Worm (Caenorhabditis elegans) whole organism, late embryonic: ENCODE data around the gene F54H12.7.

Experiments used
- C08G9.2 ChIP-seq: sonication (generic microtip); optimal IDR thresholded peaks from 2 replicates; lab custom pipeline; 2016; ENCODE audit warnings: mild to moderate bottlenecking, missing genetic modification characterization, moderate library complexity, missing compliant biosample characterization
- C38D4.7 ChIP-seq: fragments of 200-800 bp; sonication (Bioruptor generic); optimal IDR thresholded peaks from 2 replicates; lab custom pipeline; 2018; ENCODE audit warnings: mild to moderate bottlenecking, missing genetic modification characterization, moderate library complexity, missing compliant biosample characterization
- F13H6.1 ChIP-seq: sonication (generic microtip); optimal IDR thresholded peaks from 2 replicates; lab custom pipeline; 2016; ENCODE audit warnings: missing genetic modification characterization, missing compliant biosample characterization
- K02D7.2 ChIP-seq: sonication (generic microtip); optimal IDR thresholded peaks from 2 replicates; lab custom pipeline; 2017; ENCODE audit warnings: mild to moderate bottlenecking, missing genetic modification characterization, missing compliant biosample characterization
- ceh-14 ChIP-seq: sonication (generic microtip); optimal IDR thresholded peaks from 2 replicates; lab custom pipeline; 2016; ENCODE audit warnings: missing genotype, missing genetic modification characterization, missing compliant biosample characterization
- ceh-2 ChIP-seq: sonication (generic microtip); optimal IDR thresholded peaks from 2 replicates; lab custom pipeline; 2016; ENCODE audit warnings: missing genotype, missing genetic modification characterization, missing compliant biosample characterization
- ceh-22 ChIP-seq: sonication (generic microtip); optimal IDR thresholded peaks from 2 replicates; lab custom pipeline; 2017; ENCODE audit warnings: missing biosample characterization, missing genetic modification characterization
- ceh-24 ChIP-seq: sonication (generic microtip); optimal IDR thresholded peaks from 2 replicates; lab custom pipeline; 2016; ENCODE audit warnings: mild to moderate bottlenecking, missing genetic modification characterization, missing compliant biosample characterization
- ceh-30 ChIP-seq: fragments of 150-350 bp; optimal IDR thresholded peaks from 2 replicates; lab custom pipeline; 2014; ENCODE audit warnings: missing biosample characterization, missing genetic modification characterization
- ceh-48 ChIP-seq: sonication (generic microtip); optimal IDR thresholded peaks from 2 replicates; lab custom pipeline; 2016; ENCODE audit warnings: missing genetic modification characterization, inconsistent platforms, missing compliant biosample characterization
- ceh-9 ChIP-seq: sonication (generic microtip); optimal IDR thresholded peaks from 2 replicates; lab custom pipeline; 2016; ENCODE audit warnings: mild to moderate bottlenecking, missing genetic modification characterization, inconsistent platforms, missing compliant biosample characterization
- che-1 ChIP-seq: sonication (generic microtip); optimal IDR thresholded peaks from 2 replicates; lab custom pipeline; 2016; ENCODE audit warnings: mild to moderate bottlenecking, missing genetic modification characterization, missing compliant biosample characterization
- dmd-4 ChIP-seq: sonication (generic microtip); optimal IDR thresholded peaks from 2 replicates; lab custom pipeline; 2016; ENCODE audit warnings: borderline replicate concordance, missing genetic modification characterization, missing compliant biosample characterization
- dve-1 ChIP-seq: sonication (generic microtip); optimal IDR thresholded peaks from 2 replicates; lab custom pipeline; 2017; ENCODE audit warnings: antibody characterized with exemption, mild to moderate bottlenecking, missing genetic modification characterization, missing compliant biosample characterization
- eyg-1 ChIP-seq: sonication (generic microtip); optimal IDR thresholded peaks from 2 replicates; lab custom pipeline; 2016; ENCODE audit warnings: missing genotype, missing genetic modification characterization, missing compliant biosample characterization
- fkh-10 ChIP-seq: fragments of 150-350 bp; optimal IDR thresholded peaks from 2 replicates; lab custom pipeline; 2014; ENCODE audit warnings: missing biosample characterization, missing genetic modification reagents, missing genetic modification characterization
- fkh-6 ChIP-seq: sonication (generic microtip); optimal IDR thresholded peaks from 2 replicates; lab custom pipeline; 2016; ENCODE audit warnings: missing genetic modification characterization, missing compliant biosample characterization
- gmeb-2 ChIP-seq: sonication (generic microtip); optimal IDR thresholded peaks from 2 replicates; lab custom pipeline; 2016; ENCODE audit warnings: missing genetic modification characterization, inconsistent platforms, missing compliant biosample characterization
- hlh-13 ChIP-seq: fragments of 200-800 bp; sonication (Bioruptor generic); optimal IDR thresholded peaks from 2 replicates; lab custom pipeline; 2018; ENCODE audit warnings: mild to moderate bottlenecking, missing genetic modification characterization, missing compliant biosample characterization
- hlh-15 ChIP-seq: sonication (generic microtip); optimal IDR thresholded peaks from 2 replicates; lab custom pipeline; 2016; ENCODE audit warnings: missing genetic modification characterization, missing compliant biosample characterization
- hlh-6 ChIP-seq: sonication (generic microtip); optimal IDR thresholded peaks from 2 replicates; lab custom pipeline; 2016; ENCODE audit warnings: missing genotype, missing genetic modification characterization, missing compliant biosample characterization
- lim-6 ChIP-seq: sonication (generic microtip); optimal IDR thresholded peaks from 2 replicates; lab custom pipeline; 2016; ENCODE audit warnings: missing genetic modification characterization, missing compliant biosample characterization
- lin-11 ChIP-seq: fragments of 200-800 bp; sonication (Bioruptor generic); optimal IDR thresholded peaks from 2 replicates; lab custom pipeline; 2018; ENCODE audit warnings: mild to moderate bottlenecking, missing genetic modification characterization, missing compliant biosample characterization
- nfya-1 ChIP-seq: sonication (generic microtip); optimal IDR thresholded peaks from 2 replicates; lab custom pipeline; 2017; ENCODE audit warnings: missing genetic modification characterization, mild to moderate bottlenecking, missing compliant biosample characterization, antibody characterized with exemption, moderate library complexity
- nhr-232 ChIP-seq: sonication (generic microtip); optimal IDR thresholded peaks from 2 replicates; lab custom pipeline; 2016; ENCODE audit warnings: missing genetic modification characterization, missing compliant biosample characterization
- npax-4 ChIP-seq: sonication (generic microtip); optimal IDR thresholded peaks from 2 replicates; lab custom pipeline; 2016; ENCODE audit warnings: missing genetic modification characterization, missing compliant biosample characterization
- odd-2 ChIP-seq: sonication (generic microtip); optimal IDR thresholded peaks from 2 replicates; lab custom pipeline; 2017; ENCODE audit warnings: antibody characterized with exemption, mild to moderate bottlenecking, missing genetic modification characterization, missing compliant biosample characterization
- pat-9 ChIP-seq: fragments of 200-800 bp; sonication (Bioruptor generic); optimal IDR thresholded peaks from 2 replicates; lab custom pipeline; 2018; ENCODE audit warnings: mild to moderate bottlenecking, missing genetic modification characterization, moderate library complexity, missing compliant biosample characterization
- pax-1 ChIP-seq: fragments of 150-350 bp; optimal IDR thresholded peaks from 2 replicates; lab custom pipeline; 2014; ENCODE audit warnings: missing biosample characterization, missing genetic modification characterization
- pqm-1 ChIP-seq: sonication (generic microtip); optimal IDR thresholded peaks from 2 replicates; lab custom pipeline; 2016; ENCODE audit warnings: missing genetic modification characterization, missing compliant biosample characterization
- tbx-2 ChIP-seq: sonication (generic microtip); optimal IDR thresholded peaks from 2 replicates; lab custom pipeline; 2016; ENCODE audit warnings: missing genetic modification characterization, missing compliant biosample characterization
- tbx-7 ChIP-seq: sonication (generic microtip); optimal IDR thresholded peaks from 2 replicates; lab custom pipeline; 2016; ENCODE audit warnings: missing genotype, missing genetic modification characterization, missing compliant biosample characterization
- unc-42 ChIP-seq: sonication (generic microtip); optimal IDR thresholded peaks from 2 replicates; lab custom pipeline; 2016; ENCODE audit warnings: missing genotype, missing genetic modification characterization, missing compliant biosample characterization
- unc-86 ChIP-seq: sonication (generic microtip); optimal IDR thresholded peaks from 2 replicates; lab custom pipeline; 2016; ENCODE audit warnings: missing genetic modification characterization, missing compliant biosample characterization

The F54H12.7 gene

DNA sequence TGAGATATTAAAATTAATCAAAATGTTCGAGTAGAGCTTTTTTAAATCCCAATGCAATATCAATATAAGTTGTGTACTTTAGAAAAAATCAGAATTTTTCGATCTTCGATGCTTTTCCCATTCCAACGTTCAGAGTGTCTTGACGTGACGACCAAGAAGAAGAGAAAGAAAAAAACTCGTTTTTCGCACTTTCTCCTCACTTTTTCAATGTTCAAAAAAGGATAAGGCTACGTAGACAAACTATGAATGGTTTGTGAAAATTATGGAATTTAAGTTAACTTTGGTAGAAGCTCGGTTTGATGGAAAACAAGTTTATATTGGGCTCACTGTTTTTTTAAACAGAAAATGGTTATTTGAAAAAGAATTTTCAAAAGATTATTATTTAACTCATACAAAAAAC, 21.5 kb upstream of the F54H12.7 start:
- TF ChIP-seq fkh-10 (GFP tag; lab: Kevin White, UChicago) (no peak), C08G9.2 (no peak), pqm-1 (tag; lab: Kevin White, UChicago) (no peak)

DNA sequence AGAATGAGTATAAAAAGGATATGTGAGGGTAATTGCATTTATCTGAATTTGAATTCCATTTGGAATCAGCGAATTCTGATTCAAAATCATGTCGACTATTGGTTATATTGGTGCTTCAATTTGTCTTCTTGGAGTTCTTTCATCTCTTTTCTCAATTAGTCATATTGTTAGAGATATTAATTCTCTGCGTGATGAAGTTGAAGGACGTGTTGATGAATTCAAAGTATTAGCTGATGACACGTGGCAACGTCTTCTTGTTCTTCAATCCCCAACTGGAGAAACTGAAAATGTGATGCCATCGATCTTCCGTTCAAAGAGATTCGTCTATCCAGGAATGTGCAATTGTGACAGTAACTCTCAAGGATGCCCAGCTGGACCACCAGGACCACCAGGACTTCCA, 20.3 kb upstream of the F54H12.7 start, which contains the start of gene col-90:
Gene col-90, plus strand, starts transcription at position 37 of the 400 bp plus-strand sequence.
- TF ChIP-seq ceh-48 (tag; lab: Kevin White, UChicago) = no peak
- no peak for TF ChIP-seq K02D7.2
- TF ChIP-seq hlh-6 = no peak
- no peak for TF ChIP-seq lim-6 (tag; lab: Kevin White, UChicago)
- no peak for TF ChIP-seq tbx-2
- TF ChIP-seq nfya-1 (tag; lab: Kevin White, UChicago) = no peak
- no peak for TF ChIP-seq ceh-24 (tag; lab: Kevin White, UChicago)
- no peak for TF ChIP-seq hlh-15 (tag; lab: Kevin White, UChicago)
- TF ChIP-seq ceh-30 (tag; lab: Kevin White, UChicago) = no peak
- no peak for TF ChIP-seq pax-1 (tag; lab: Kevin White, UChicago)
- TF ChIP-seq odd-2 = no peak
- no peak for TF ChIP-seq unc-86 (tag; lab: Kevin White, UChicago)
- TF ChIP-seq nhr-232 (tag; lab: Kevin White, UChicago) = no peak

DNA sequence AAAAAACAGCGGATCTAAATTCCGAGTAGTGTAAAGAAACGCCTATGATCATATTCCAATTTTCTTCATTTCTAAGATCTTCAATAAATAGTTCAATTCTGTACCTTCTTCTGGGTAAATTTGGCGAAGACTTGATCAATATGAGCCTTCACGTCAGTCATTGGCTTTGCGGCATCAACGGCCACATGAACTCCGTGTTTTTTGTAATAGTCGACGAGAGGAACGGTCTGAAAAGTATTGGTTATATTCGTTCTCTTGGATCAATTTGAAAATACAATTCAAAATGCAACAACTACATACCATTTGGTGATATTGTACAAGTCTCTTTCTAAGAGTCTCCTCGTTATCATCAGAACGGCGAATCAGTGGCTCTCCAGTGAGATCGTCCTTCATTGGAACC, 18.7 kb upstream of the F54H12.7 start:
- TF ChIP-seq lim-6 (tag; lab: Kevin White, UChicago) = no peak

DNA sequence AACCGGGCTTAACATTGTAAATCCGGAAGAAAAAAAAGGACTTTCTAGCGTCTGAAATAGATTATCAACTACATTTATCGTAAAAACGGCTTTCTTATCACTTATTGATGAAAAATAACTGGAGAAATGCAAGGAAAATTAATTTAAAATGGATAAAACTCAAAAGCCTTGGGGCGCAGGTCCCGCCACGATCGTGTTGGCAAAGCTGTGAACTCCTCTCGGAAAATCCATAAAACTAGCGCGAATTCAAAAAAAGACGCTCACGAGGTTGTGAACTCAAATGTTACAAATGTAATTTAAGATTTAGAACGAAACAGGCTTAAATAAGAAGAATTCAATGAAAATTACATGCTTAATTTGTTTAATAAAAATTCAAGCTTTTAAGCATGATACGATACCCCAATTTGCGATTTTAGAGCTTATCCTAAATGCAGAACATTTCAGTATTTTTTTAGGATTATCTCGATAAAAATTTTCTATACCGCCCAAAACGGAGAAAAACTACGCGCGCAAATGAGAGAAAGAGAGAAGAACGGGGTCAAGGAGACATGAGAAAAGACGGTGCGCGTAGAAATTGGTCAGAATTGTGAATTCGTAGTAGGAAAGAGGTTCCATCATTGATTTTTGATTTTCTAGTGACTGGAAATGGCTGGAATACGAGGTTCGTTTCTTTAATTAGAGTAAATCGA, 16.9 kb upstream of the F54H12.7 start, which contains the start of gene C29E4.15:
Gene C29E4.15, plus strand, starts transcription at position 547 of the 689 bp plus-strand sequence.
- no peak for TF ChIP-seq hlh-13 (GFP tag; lab: Kevin White, UChicago)
- TF ChIP-seq fkh-10 (GFP tag; lab: Kevin White, UChicago) = no peak
- TF ChIP-seq npax-4 (tag; lab: Kevin White, UChicago) = no peak
- TF ChIP-seq ceh-9 (tag; lab: Kevin White, UChicago) = no peak
- no peak for TF ChIP-seq tbx-7 (tag; lab: Kevin White, UChicago)
- TF ChIP-seq unc-42 (tag; lab: Kevin White, UChicago) = peak; percentile 19

DNA sequence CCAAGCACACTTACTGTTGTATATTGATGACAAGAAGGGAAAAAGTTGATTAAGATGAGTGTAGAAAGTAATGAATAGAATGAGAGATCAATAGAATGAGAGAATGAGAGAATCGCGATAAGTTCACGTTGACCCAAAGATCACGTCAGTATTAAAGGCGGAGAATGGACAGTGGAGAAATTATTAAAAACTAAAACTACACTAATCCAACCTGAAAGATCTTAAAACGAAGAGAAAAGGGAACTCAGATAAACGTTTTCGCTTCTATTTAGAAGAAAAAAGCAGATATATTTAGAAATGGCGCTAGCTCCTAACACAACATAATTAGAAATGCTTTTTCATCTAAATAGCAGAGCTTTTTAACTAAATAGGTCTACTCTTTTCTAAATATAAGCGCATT, 15.9 kb upstream of the F54H12.7 start, which contains the start of gene let-754:
Gene let-754, minus strand, starts transcription at position 101 of the 400 bp plus-strand sequence.
- TF ChIP-seq gmeb-2 (no peak), ceh-48 (tag; lab: Kevin White, UChicago) (no peak), ceh-14 (no peak), lin-11 (tag; lab: Kevin White, UChicago) (no peak), nfya-1 (tag; lab: Kevin White, UChicago) (no peak), hlh-13 (GFP tag; lab: Kevin White, UChicago) (no peak), fkh-6 (no peak), che-1 (tag; lab: Kevin White, UChicago) (no peak), ceh-2 (tag; lab: Kevin White, UChicago) (no peak), ceh-30 (tag; lab: Kevin White, UChicago) (no peak), dve-1 (tag; lab: Kevin White, UChicago) (no peak), dmd-4 (tag; lab: Kevin White, UChicago) (no peak), hlh-6 (no peak), eyg-1 (tag; lab: Kevin White, UChicago) (no peak), npax-4 (tag; lab: Kevin White, UChicago) (no peak), F13H6.1 (tag; lab: Kevin White, UChicago) (no peak), C38D4.7 (no peak), pat-9 (tag; lab: Kevin White, UChicago) (no peak), pqm-1 (tag; lab: Kevin White, UChicago) (no peak), ceh-22 (tag; lab: Kevin White, UChicago) (no peak)
